Worm (Caenorhabditis elegans) whole organism, L4 larva: ENCODE measurements around the gene F47B8.1.
A peak's percentile ranks its signal among the peaks of the same experiment; 100 is the strongest.

Source experiments
- F37D6.2 ChIP-seq: sonication (generic microtip); optimal IDR thresholded peaks from 2 replicates; lab custom pipeline; 2016; ENCODE audit warnings: mild to moderate bottlenecking, missing genetic modification characterization, missing compliant biosample characterization
- R02D3.7 ChIP-seq: fragments of 150-350 bp; sonication (generic microtip); optimal IDR thresholded peaks from 3 replicates; lab custom pipeline; 2014; ENCODE audit warnings: missing biosample characterization, missing genetic modification characterization
- Y5F2A.4 ChIP-seq: fragments of 200-800 bp; sonication (Bioruptor generic); optimal IDR thresholded peaks from 2 replicates; lab custom pipeline; 2018; ENCODE audit warnings: mild to moderate bottlenecking, missing genetic modification characterization, missing compliant biosample characterization
- Y75B8A.6 ChIP-seq: fragments of 200-800 bp; sonication (Bioruptor generic); IDR thresholded peaks from 2 replicates; pipeline ENCODE4 v1.3.6; 2022; ENCODE audit warnings: missing genetic modification reagents, missing genetic modification characterization, missing compliant biosample characterization
- ZK337.2 ChIP-seq: fragments of 200-800 bp; sonication (Bioruptor generic); IDR thresholded peaks from 2 replicates; pipeline ENCODE4 v1.3.6; 2022; ENCODE audit warnings: missing genetic modification reagents, missing genetic modification characterization, missing compliant biosample characterization
- ZK546.5 ChIP-seq, 2 experiments: sonication (generic microtip); optimal IDR thresholded peaks; 2 replicates each; lab custom pipeline; 2017; ENCODE audit warnings: missing biosample characterization in 2 of 2, missing genetic modification characterization in 2 of 2
- aha-1 ChIP-seq: fragments of 150-350 bp; peaks from one replicate; lab custom pipeline; 2014; ENCODE audit warnings: missing biosample characterization, missing genetic modification characterization
- arid-1 ChIP-seq: fragments of 200-800 bp; sonication (Bioruptor generic); conservative IDR thresholded peaks from 2 replicates; pipeline ENCODE4 v1.3.6; 2022; ENCODE audit warnings: missing genetic modification reagents, missing genetic modification characterization, missing compliant biosample characterization
- attf-4 ChIP-seq: sonication (generic microtip); optimal IDR thresholded peaks from 3 replicates; lab custom pipeline; 2017; ENCODE audit warnings: missing biosample characterization, missing genetic modification characterization
- ceh-28 ChIP-seq: fragments of 150-350 bp; optimal IDR thresholded peaks from 2 replicates; lab custom pipeline; 2014; ENCODE audit warnings: missing biosample characterization, missing genetic modification reagents, missing genetic modification characterization
- ceh-32 ChIP-seq: sonication (generic microtip); optimal IDR thresholded peaks from 2 replicates; lab custom pipeline; 2016; ENCODE audit warnings: mild to moderate bottlenecking, missing genetic modification characterization, missing compliant biosample characterization; ENCODE audit not compliant: poor library complexity
- ceh-44 ChIP-seq: fragments of 200-800 bp; sonication (Bioruptor generic); IDR thresholded peaks from 2 replicates; pipeline ENCODE4 v1.3.6; 2022; ENCODE audit warnings: missing genetic modification reagents, missing genetic modification characterization, missing compliant biosample characterization
- ceh-62 ChIP-seq: sonication (generic microtip); optimal IDR thresholded peaks from 2 replicates; lab custom pipeline; 2017; ENCODE audit warnings: missing biosample characterization, missing genetic modification characterization
- daf-16 ChIP-seq, 3 experiments: sonication (generic microtip); optimal IDR thresholded peaks; 2 replicates each; lab custom pipeline; 2016 to 2017; ENCODE audit warnings: missing genetic modification characterization in 3 of 3, missing genetic modification reagents in 3 of 3, mild to moderate bottlenecking in 2 of 3, missing compliant biosample characterization in 2 of 3, missing biosample characterization in 1 of 3, moderate library complexity in 1 of 3
- daf-19 ChIP-seq: fragments of 200-800 bp; sonication (Bioruptor generic); conservative IDR thresholded peaks from 2 replicates; pipeline ENCODE4 v1.3.6; 2022; ENCODE audit warnings: missing genetic modification characterization, missing compliant biosample characterization
- daf-8 ChIP-seq: fragments of 200-800 bp; sonication (Bioruptor generic); IDR thresholded peaks from 2 replicates; pipeline ENCODE4 v1.3.6; 2022; ENCODE audit warnings: missing genetic modification characterization, missing compliant biosample characterization
- dmd-6 ChIP-seq: fragments of 200-800 bp; sonication (Bioruptor generic); IDR thresholded peaks from 2 replicates; pipeline ENCODE4 v1.3.6; 2022; ENCODE audit warnings: missing genetic modification reagents, missing genetic modification characterization, missing compliant biosample characterization
- dmd-8 ChIP-seq: fragments of 200-800 bp; sonication (Bioruptor generic); IDR thresholded peaks from 2 replicates; pipeline ENCODE4 v1.3.6; 2022; ENCODE audit warnings: missing genetic modification characterization, missing compliant biosample characterization
- dmd-9 ChIP-seq: fragments of 200-800 bp; sonication (Bioruptor generic); IDR thresholded peaks from 2 replicates; pipeline ENCODE4 v1.3.6; 2022; ENCODE audit warnings: missing genetic modification reagents, missing genetic modification characterization, missing compliant biosample characterization
- dpl-1 ChIP-seq: fragments of 150-350 bp; optimal IDR thresholded peaks from 2 replicates; lab custom pipeline; 2014; ENCODE audit warnings: missing biosample characterization, missing genetic modification reagents, missing genetic modification characterization
- dve-1 ChIP-seq: sonication (generic microtip); optimal IDR thresholded peaks from 2 replicates; lab custom pipeline; 2017; ENCODE audit warnings: antibody characterized with exemption, mild to moderate bottlenecking, missing genetic modification characterization, missing compliant biosample characterization; ENCODE audit not compliant: insufficient read depth
- egl-27 ChIP-seq: sonication (generic microtip); optimal IDR thresholded peaks from 3 replicates; lab custom pipeline; 2017; ENCODE audit warnings: missing biosample characterization, missing genetic modification reagents, missing genetic modification characterization
- gei-8 ChIP-seq: fragments of 200-800 bp; sonication (Bioruptor generic); optimal IDR thresholded peaks from 2 replicates; lab custom pipeline; 2018; ENCODE audit warnings: mild to moderate bottlenecking, missing genetic modification characterization, missing compliant biosample characterization
- hif-1 ChIP-seq, 2 experiments: sonication (generic microtip); optimal IDR thresholded peaks; 2 replicates each; lab custom pipeline; 2016 to 2017; ENCODE audit warnings: missing compliant biosample characterization in 2 of 2, missing genetic modification characterization in 2 of 2, missing genetic modification reagents in 2 of 2, missing genotype in 2 of 2, mild to moderate bottlenecking in 1 of 2
- jun-1 ChIP-seq: fragments of 150-350 bp; optimal IDR thresholded peaks from 2 replicates; lab custom pipeline; 2014; ENCODE audit warnings: missing biosample characterization, missing genetic modification reagents, missing genetic modification characterization
- lin-29 ChIP-seq: fragments of 200-800 bp; sonication (Bioruptor generic); IDR thresholded peaks from 2 replicates; pipeline ENCODE4 v1.3.6; 2022; ENCODE audit warnings: missing genetic modification reagents, missing genetic modification characterization, missing compliant biosample characterization
- lin-38 ChIP-seq: fragments of 200-800 bp; sonication (Bioruptor generic); IDR thresholded peaks from 2 replicates; pipeline ENCODE4 v1.3.6; 2022; ENCODE audit warnings: missing genetic modification reagents, missing genetic modification characterization, missing compliant biosample characterization
- lir-3 ChIP-seq: sonication (generic microtip); optimal IDR thresholded peaks from 2 replicates; lab custom pipeline; 2016; ENCODE audit warnings: mild to moderate bottlenecking, missing genetic modification characterization, missing compliant biosample characterization
- madf-5 ChIP-seq, 2 experiments: fragments of 200-800 bp; sonication (Bioruptor generic); IDR thresholded peaks; 2 replicates each; pipeline ENCODE4 v1.3.6; 2022; ENCODE audit warnings: missing compliant biosample characterization in 2 of 2, missing genetic modification characterization in 2 of 2
- madf-9 ChIP-seq: fragments of 200-800 bp; sonication (Bioruptor generic); conservative IDR thresholded peaks from 2 replicates; pipeline ENCODE4 v1.3.6; 2022; ENCODE audit warnings: missing genetic modification reagents, missing genetic modification characterization, missing compliant biosample characterization
- mdt-29 ChIP-seq: fragments of 200-800 bp; sonication (Bioruptor generic); IDR thresholded peaks from 2 replicates; pipeline ENCODE4 v1.3.6; 2022; ENCODE audit warnings: missing genetic modification reagents, missing genetic modification characterization, missing compliant biosample characterization
- mep-1 ChIP-seq: fragments of 150-350 bp; sonication (generic microtip); optimal IDR thresholded peaks from 3 replicates; lab custom pipeline; 2014; ENCODE audit warnings: missing biosample characterization, missing genetic modification characterization
- mxl-3 ChIP-seq: fragments of 200-800 bp; sonication (Bioruptor generic); optimal IDR thresholded peaks from 2 replicates; lab custom pipeline; 2018; ENCODE audit warnings: mild to moderate bottlenecking, missing genetic modification characterization, missing compliant biosample characterization
- nhr-10 ChIP-seq: fragments of 150-350 bp; optimal IDR thresholded peaks from 2 replicates; lab custom pipeline; 2014; ENCODE audit warnings: missing biosample characterization, missing genetic modification characterization
- nhr-102 ChIP-seq: sonication (generic microtip); optimal IDR thresholded peaks from 2 replicates; lab custom pipeline; 2016; ENCODE audit warnings: mild to moderate bottlenecking, missing genetic modification characterization, moderate library complexity, missing compliant biosample characterization
- nhr-237 ChIP-seq: sonication (generic microtip); optimal IDR thresholded peaks from 2 replicates; lab custom pipeline; 2017; ENCODE audit warnings: missing biosample characterization, missing genetic modification characterization
- nhr-25 ChIP-seq: sonication (generic microtip); optimal IDR thresholded peaks from 2 replicates; lab custom pipeline; 2017; ENCODE audit warnings: missing genetic modification characterization, mild to moderate bottlenecking, missing compliant biosample characterization, antibody characterized with exemption, moderate library complexity, borderline replicate concordance; ENCODE audit not compliant: insufficient read depth
- nhr-77 ChIP-seq: fragments of 150-350 bp; optimal IDR thresholded peaks from 2 replicates; lab custom pipeline; 2014; ENCODE audit warnings: missing biosample characterization, missing genetic modification characterization
- rbr-2 ChIP-seq: sonication (generic microtip); optimal IDR thresholded peaks from 2 replicates; lab custom pipeline; 2016; ENCODE audit warnings: missing genotype, missing genetic modification characterization, missing compliant biosample characterization
- snpc-1.2 ChIP-seq: fragments of 200-800 bp; sonication (Bioruptor generic); IDR thresholded peaks from 2 replicates; pipeline ENCODE4 v1.3.6; 2022; ENCODE audit warnings: missing genetic modification reagents, missing genetic modification characterization, missing compliant biosample characterization
- snpc-4 ChIP-seq: fragments of 150-350 bp; optimal IDR thresholded peaks from 2 replicates; lab custom pipeline; 2014; ENCODE audit warnings: missing biosample characterization, missing genetic modification characterization
- spr-1 ChIP-seq: sonication (generic microtip); optimal IDR thresholded peaks from 2 replicates; lab custom pipeline; 2016; ENCODE audit warnings: mild to moderate bottlenecking, missing genetic modification characterization, missing compliant biosample characterization
- spr-3 ChIP-seq: fragments of 200-800 bp; sonication (Bioruptor generic); optimal IDR thresholded peaks from 2 replicates; lab custom pipeline; 2018; ENCODE audit warnings: mild to moderate bottlenecking, missing genetic modification characterization, missing compliant biosample characterization
- unc-39 ChIP-seq: sonication (generic microtip); optimal IDR thresholded peaks from 2 replicates; lab custom pipeline; 2017; ENCODE audit warnings: missing biosample characterization, missing genetic modification characterization
- unc-62 ChIP-seq, 3 experiments: fragments of 150-350 bp in 1 of 3; sonication (generic microtip); optimal IDR thresholded peaks in 2 of 3; peaks in 1 of 3; 1 replicate in 1 of 3; 2 replicates in 2 of 3; lab custom pipeline; 2014 to 2017; ENCODE audit warnings: missing biosample characterization in 3 of 3, missing genetic modification characterization in 3 of 3, missing genetic modification reagents in 3 of 3, missing genotype in 1 of 3
- vab-7 ChIP-seq: fragments of 200-800 bp; sonication (Bioruptor generic); IDR thresholded peaks from 2 replicates; pipeline ENCODE4 v1.3.6; 2022; ENCODE audit warnings: missing genetic modification reagents, missing genetic modification characterization, missing compliant biosample characterization
- zag-1 ChIP-seq: fragments of 150-350 bp; optimal IDR thresholded peaks from 2 replicates; lab custom pipeline; 2014; ENCODE audit warnings: missing biosample characterization, missing genetic modification characterization
- zfp-2 ChIP-seq: sonication (generic microtip); optimal IDR thresholded peaks from 2 replicates; lab custom pipeline; 2016; ENCODE audit warnings: mild to moderate bottlenecking, missing genetic modification characterization, missing compliant biosample characterization
- zfp-3 ChIP-seq: fragments of 200-800 bp; sonication (Bioruptor generic); conservative IDR thresholded peaks from 2 replicates; pipeline ENCODE4 v1.3.6; 2022; ENCODE audit warnings: missing genetic modification reagents, missing genetic modification characterization, missing compliant biosample characterization
- zip-2 ChIP-seq: fragments of 150-350 bp; optimal IDR thresholded peaks from 2 replicates; lab custom pipeline; 2014; ENCODE audit warnings: missing biosample characterization, missing genetic modification characterization

F47B8.1 gene

ce11 chrV:14350949-14351348 is 36.8 kb upstream of the F47B8.1 start (continued):
- TF ChIP-seq dve-1 (tag; lab: Kevin White, UChicago) (peak; percentile 56), mxl-3 (GFP tag; lab: Kevin White, UChicago) (peak; percentile 96), dmd-8 (no peak), unc-62 (GFP tag; optimal IDR thresholded peaks at IDR 0.05 in 1 of 2; lab: Kevin White, UChicago) (no peak), unc-62 (tag; optimal IDR thresholded peaks at IDR 0.05; lab: Kevin White, UChicago) (no peak), dpl-1 (GFP tag; lab: Kevin White, UChicago) (peak; percentile 74), lin-38 (GFP tag; lab: Robert Waterston, UW) (peak; percentile 92), Y75B8A.6 (GFP tag; lab: Robert Waterston, UW) (no peak), daf-8 (no peak), nhr-10 (tag; lab: Kevin White, UChicago) (peak; percentile 59), spr-3 (GFP tag; lab: Kevin White, UChicago) (no peak), spr-1 (tag; lab: Kevin White, UChicago) (peak; percentile 42), dmd-9 (GFP tag; lab: Robert Waterston, UW) (peak; percentile 63; the same call in 1 of the 2 replicates), ceh-62 (no peak), nhr-25 (tag; lab: Kevin White, UChicago) (peak; percentile 4), nhr-77 (tag; lab: Kevin White, UChicago) (peak; percentile 87), aha-1 (peak; percentile 99), egl-27 (tag; lab: Kevin White, UChicago) (no peak), F37D6.2 (tag; lab: Kevin White, UChicago) (peak; percentile 22), nhr-237 (no peak), R02D3.7 (tag; lab: Kevin White, UChicago) (no peak), lir-3 (tag; lab: Kevin White, UChicago) (no peak), ZK337.2 (no peak), ZK546.5 (tag; optimal IDR thresholded peaks at IDR 0.05; lab: Kevin White, UChicago) (no peak), zfp-2 (peak; percentile 15), gei-8 (GFP tag; lab: Kevin White, UChicago) (no peak), zip-2 (tag; lab: Kevin White, UChicago) (no peak), snpc-4 (tag; lab: Kevin White, UChicago) (no peak), ceh-32 (tag; lab: Kevin White, UChicago) (no peak), unc-39 (tag; lab: Kevin White, UChicago) (no peak), mep-1 (tag; lab: Kevin White, UChicago) (peak; percentile 93), arid-1 (GFP tag; lab: Robert Waterston, UW) (0 out of 2 replicates have a peak, but pooled peaks have one; percentile 5), mdt-29 (GFP tag; lab: Robert Waterston, UW) (peak; percentile 59; the same call in 1 of the 2 replicates), rbr-2 (tag; lab: Kevin White, UChicago) (peak; percentile 86), daf-19 (no peak), zag-1 (tag; lab: Kevin White, UChicago) (no peak), nhr-102 (tag; lab: Kevin White, UChicago) (peak; percentile 11), ceh-28 (tag; lab: Kevin White, UChicago) (no peak), madf-9 (0 out of 2 replicates have a peak, but pooled peaks have one; percentile 38), daf-16 (GFP tag; optimal IDR thresholded peaks at IDR 0.05; lab: Kevin White, UChicago) (no peak), daf-16 (tag; optimal IDR thresholded peaks at IDR 0.05; lab: Kevin White, UChicago) (peak; percentile 60), ceh-44 (GFP tag; lab: Robert Waterston, UW) (peak; percentile 21; the same call in 1 of the 2 replicates), attf-4 (tag; lab: Kevin White, UChicago) (no peak), jun-1 (tag; lab: Kevin White, UChicago) (peak; percentile 40), zfp-3 (no peak), lin-29 (GFP tag; lab: Robert Waterston, UW) (0 out of 2 replicates have a peak, but pooled peaks have one; percentile 24), madf-5 (GFP tag; IDR thresholded peaks at IDR 0.05; lab: Robert Waterston, UW) (no peak), dmd-6 (GFP tag; lab: Robert Waterston, UW) (peak; percentile 88), vab-7 (GFP tag; lab: Robert Waterston, UW) (peak; percentile 70), snpc-1.2 (GFP tag; lab: Robert Waterston, UW) (no peak), Y5F2A.4 (GFP tag; lab: Kevin White, UChicago) (no peak), hif-1 (tag; optimal IDR thresholded peaks at IDR 0.05; lab: Kevin White, UChicago) (peak in 1 of 2 experiments; percentile 70)
